Fruit fly (Drosophila melanogaster) whole organism, embryonic: ENCODE data around the gene CG5882.

ENCODE experiments used
- Antp ChIP-seq: fragments of 200-800 bp; sonication (Bioruptor generic); optimal IDR thresholded peaks from 3 replicates; lab custom pipeline; 2016; ENCODE audit warnings: missing biosample characterization, missing genetic modification characterization
- Asciz ChIP-seq: fragments of 200-800 bp; sonication (Bioruptor generic); optimal IDR thresholded peaks from 2 replicates; lab custom pipeline; 2017; ENCODE audit warnings: missing biosample characterization, mild to moderate bottlenecking, missing genetic modification characterization, missing genetic modification reagents
- BEAF-32 ChIP-seq: fragments of 200-800 bp; sonication (Bioruptor generic); optimal IDR thresholded peaks from 3 replicates; lab custom pipeline; 2017; ENCODE audit warnings: missing biosample characterization, missing genetic modification characterization, mild to moderate bottlenecking, moderate library complexity, missing genetic modification reagents
- CG10366 ChIP-seq: fragments of 200-800 bp; sonication (Bioruptor generic); IDR thresholded peaks from 2 replicates; pipeline ENCODE4 v1.3.6; 2022; ENCODE audit warnings: missing biosample characterization, missing genetic modification characterization
- CG10543 ChIP-seq: fragments of 200-800 bp; sonication (Bioruptor generic); optimal IDR thresholded peaks from 3 replicates; lab custom pipeline; 2017; ENCODE audit warnings: missing biosample characterization, mild to moderate bottlenecking, missing genetic modification characterization, moderate library complexity
- CG11456 ChIP-seq: fragments of 200-800 bp; sonication (Bioruptor generic); IDR thresholded peaks from 3 replicates; pipeline ENCODE4 v1.3.6; 2022; ENCODE audit warnings: missing biosample characterization, missing genetic modification characterization
- CG1233 ChIP-seq: fragments of 200-800 bp; sonication (Bioruptor generic); optimal IDR thresholded peaks from 4 replicates; lab custom pipeline; 2018; ENCODE audit warnings: missing biosample characterization, mild to moderate bottlenecking, missing genetic modification characterization
- CG12769 ChIP-seq: fragments of 200-800 bp; sonication (Bioruptor generic); optimal IDR thresholded peaks from 2 replicates; lab custom pipeline; 2019; ENCODE audit warnings: missing biosample characterization, mild to moderate bottlenecking, missing genetic modification characterization, moderate library complexity
- CG13624 ChIP-seq: fragments of 200-800 bp; sonication (Bioruptor generic); optimal IDR thresholded peaks from 2 replicates; lab custom pipeline; 2016; ENCODE audit warnings: missing biosample characterization, missing genetic modification characterization
- CG15269 ChIP-seq: fragments of 200-800 bp; sonication (Bioruptor generic); optimal IDR thresholded peaks from 2 replicates; lab custom pipeline; 2018; ENCODE audit warnings: missing biosample characterization, mild to moderate bottlenecking, missing genetic modification characterization, moderate library complexity
- CG1647 ChIP-seq: fragments of 200-800 bp; sonication (Bioruptor generic); optimal IDR thresholded peaks from 3 replicates; lab custom pipeline; 2016; ENCODE audit warnings: missing biosample characterization, missing genetic modification characterization
- CG18011 ChIP-seq: fragments of 200-800 bp; sonication (Bioruptor generic); optimal IDR thresholded peaks from 2 replicates; lab custom pipeline; 2017; ENCODE audit warnings: missing biosample characterization, missing genetic modification characterization, mild to moderate bottlenecking, moderate library complexity, missing genotype
- CG18599 ChIP-seq: fragments of 200-800 bp; sonication (Bioruptor generic); optimal IDR thresholded peaks from 3 replicates; lab custom pipeline; 2017; ENCODE audit warnings: missing biosample characterization, missing genetic modification characterization, mild to moderate bottlenecking, moderate library complexity, missing genetic modification reagents
- CG2116 ChIP-seq: fragments of 200-800 bp; sonication (Bioruptor generic); optimal IDR thresholded peaks from 3 replicates; lab custom pipeline; 2018; ENCODE audit warnings: missing biosample characterization, mild to moderate bottlenecking, missing genetic modification characterization
- CG2120 ChIP-seq: fragments of 200-800 bp; sonication (Bioruptor generic); optimal IDR thresholded peaks from 3 replicates; lab custom pipeline; 2016; ENCODE audit warnings: missing biosample characterization, missing genetic modification characterization
- CG2202 ChIP-seq: fragments of 200-800 bp; sonication (Bioruptor generic); optimal IDR thresholded peaks from 2 replicates; lab custom pipeline; 2018; ENCODE audit warnings: missing biosample characterization, mild to moderate bottlenecking, missing genetic modification characterization
- CG30020 ChIP-seq: fragments of 200-800 bp; optimal IDR thresholded peaks from 2 replicates; lab custom pipeline; 2019; ENCODE audit warnings: missing biosample characterization, mild to moderate bottlenecking, missing genetic modification characterization, moderate library complexity
- CG31224 ChIP-seq: fragments of 200-800 bp; sonication (Bioruptor generic); IDR thresholded peaks from 2 replicates; pipeline ENCODE4 v1.3.6; 2022; ENCODE audit warnings: missing biosample characterization, missing genetic modification characterization
- CG31365 ChIP-seq: fragments of 200-800 bp; sonication (Bioruptor generic); optimal IDR thresholded peaks from 2 replicates; lab custom pipeline; 2018; ENCODE audit warnings: missing biosample characterization, mild to moderate bottlenecking, missing genetic modification characterization
- CG3163 ChIP-seq: fragments of 200-800 bp; sonication (Bioruptor generic); optimal IDR thresholded peaks from 3 replicates; lab custom pipeline; 2016; ENCODE audit warnings: missing biosample characterization, missing genetic modification characterization
- CG32767 ChIP-seq: fragments of 200-800 bp; sonication (Bioruptor generic); IDR thresholded peaks from 2 replicates; pipeline ENCODE4 v1.3.6; 2022; ENCODE audit warnings: missing biosample characterization, missing genetic modification characterization
- CG42726 ChIP-seq: fragments of 200-800 bp; sonication (Bioruptor generic); IDR thresholded peaks from 2 replicates; pipeline ENCODE4 v1.3.6; 2022; ENCODE audit warnings: missing biosample characterization, missing genetic modification characterization; ENCODE audit not compliant: partially characterized antibody
- CG4282 ChIP-seq: fragments of 200-800 bp; sonication (Bioruptor generic); optimal IDR thresholded peaks from 2 replicates; lab custom pipeline; 2016; ENCODE audit warnings: missing biosample characterization, missing genetic modification characterization
- CG4854 ChIP-seq: fragments of 200-800 bp; sonication (Bioruptor generic); optimal IDR thresholded peaks from 2 replicates; lab custom pipeline; 2016; ENCODE audit warnings: missing biosample characterization, missing genetic modification characterization, inconsistent platforms
- CG7987 ChIP-seq: fragments of 200-800 bp; sonication (Bioruptor generic); optimal IDR thresholded peaks from 2 replicates; lab custom pipeline; 2018; ENCODE audit warnings: missing biosample characterization, mild to moderate bottlenecking, missing genetic modification characterization, moderate library complexity
- CG9727 ChIP-seq: fragments of 200-800 bp; sonication (Bioruptor generic); optimal IDR thresholded peaks from 3 replicates; lab custom pipeline; 2017; ENCODE audit warnings: missing biosample characterization, mild to moderate bottlenecking, missing genetic modification characterization
- CG9876 ChIP-seq: fragments of 200-800 bp; sonication (Bioruptor generic); optimal IDR thresholded peaks from 2 replicates; lab custom pipeline; 2016; ENCODE audit warnings: missing biosample characterization, missing genetic modification characterization
- D19A ChIP-seq: fragments of 200-800 bp; optimal IDR thresholded peaks from 3 replicates; lab custom pipeline; 2019; ENCODE audit warnings: missing biosample characterization, mild to moderate bottlenecking, missing genetic modification characterization, moderate library complexity
- Fer1 ChIP-seq: fragments of 200-800 bp; sonication (Bioruptor generic); optimal IDR thresholded peaks from 2 replicates; lab custom pipeline; 2017; ENCODE audit warnings: missing biosample characterization, mild to moderate bottlenecking, missing genetic modification characterization
- Hand ChIP-seq: fragments of 200-800 bp; sonication (Bioruptor generic); optimal IDR thresholded peaks from 2 replicates; lab custom pipeline; 2017; ENCODE audit warnings: mild to moderate bottlenecking, missing biosample characterization, missing genetic modification reagents, missing genetic modification characterization
- MTF-1 ChIP-seq: fragments of 200-800 bp; sonication (Bioruptor generic); optimal IDR thresholded peaks from 2 replicates; lab custom pipeline; 2018; ENCODE audit warnings: missing biosample characterization, mild to moderate bottlenecking, missing genetic modification characterization, borderline replicate concordance
- Meics ChIP-seq: fragments of 200-800 bp; sonication (Bioruptor generic); optimal IDR thresholded peaks from 2 replicates; lab custom pipeline; 2017; ENCODE audit warnings: missing biosample characterization, mild to moderate bottlenecking, missing genetic modification characterization
- Mrtf ChIP-seq: fragments of 200-800 bp; sonication (Bioruptor generic); IDR thresholded peaks from 3 replicates; pipeline ENCODE4 v1.3.6; 2022; ENCODE audit warnings: missing biosample characterization, missing genetic modification characterization
- NfI ChIP-seq: fragments of 200-800 bp; sonication (Bioruptor generic); optimal IDR thresholded peaks from 3 replicates; lab custom pipeline; 2018; ENCODE audit warnings: missing biosample characterization, mild to moderate bottlenecking, missing genetic modification characterization, moderate library complexity
- PHDP ChIP-seq: fragments of 200-800 bp; sonication (Bioruptor generic); optimal IDR thresholded peaks from 3 replicates; lab custom pipeline; 2018; ENCODE audit warnings: missing biosample characterization, mild to moderate bottlenecking, missing genetic modification characterization, moderate library complexity
- Side ChIP-seq: fragments of 200-800 bp; sonication (Bioruptor generic); optimal IDR thresholded peaks from 2 replicates; lab custom pipeline; 2016; ENCODE audit warnings: missing biosample characterization, missing genetic modification characterization
- Taf1 ChIP-seq: fragments of 200-800 bp; sonication (Bioruptor generic); IDR thresholded peaks from 2 replicates; pipeline ENCODE4 v1.3.6; 2022; ENCODE audit warnings: missing biosample characterization, missing genetic modification characterization
- chinmo ChIP-seq: fragments of 200-800 bp; sonication (Bioruptor generic); IDR thresholded peaks from 4 replicates; pipeline ENCODE4 v1.3.6; 2022; ENCODE audit warnings: missing biosample characterization, missing genetic modification characterization; ENCODE audit not compliant: partially characterized antibody
- crp ChIP-seq, 2 experiments: fragments of 200-800 bp; sonication (Bioruptor generic); optimal IDR thresholded peaks; 2 replicates in 1 of 2; 3 replicates in 1 of 2; lab custom pipeline; 2017; ENCODE audit warnings: missing biosample characterization in 2 of 2, missing genetic modification characterization in 2 of 2, mild to moderate bottlenecking in 1 of 2, moderate library complexity in 1 of 2
- da ChIP-seq: fragments of 200-800 bp; sonication (Bioruptor generic); optimal IDR thresholded peaks from 2 replicates; lab custom pipeline; 2016; ENCODE audit warnings: missing biosample characterization, missing genetic modification characterization
- dmrt99B ChIP-seq: fragments of 200-800 bp; sonication (Bioruptor generic); optimal IDR thresholded peaks from 2 replicates; lab custom pipeline; 2018; ENCODE audit warnings: missing biosample characterization, mild to moderate bottlenecking, missing genetic modification characterization, moderate library complexity
- dysf ChIP-seq: fragments of 200-800 bp; sonication (Bioruptor generic); IDR thresholded peaks from 3 replicates; pipeline ENCODE4 v1.3.6; 2022; ENCODE audit warnings: missing biosample characterization, missing genetic modification characterization
- emc ChIP-seq: fragments of 200-800 bp; sonication (Bioruptor generic); optimal IDR thresholded peaks from 2 replicates; lab custom pipeline; 2016; ENCODE audit warnings: missing biosample characterization, missing genetic modification characterization
- en ChIP-seq: fragments of 200-800 bp; sonication (Bioruptor generic); optimal IDR thresholded peaks from 2 replicates; lab custom pipeline; 2016; ENCODE audit warnings: missing biosample characterization, missing genetic modification characterization
- her ChIP-seq: fragments of 200-800 bp; sonication (Bioruptor generic); optimal IDR thresholded peaks from 2 replicates; lab custom pipeline; 2016; ENCODE audit warnings: missing biosample characterization, missing genetic modification characterization
- hkb ChIP-seq, 2 experiments: fragments of 200-800 bp in 1 of 2; fragments of >200 bp in 1 of 2; sonication (Bioruptor generic) in 1 of 2; IDR thresholded peaks in 1 of 2; optimal IDR thresholded peaks in 1 of 2; 2 replicates each; pipeline versions ENCODE4 v1.3.6 to Lab custom; 2017 to 2022; ENCODE audit warnings: missing biosample characterization in 1 of 2, missing genetic modification characterization in 1 of 2
- stc ChIP-seq: fragments of 200-800 bp; sonication (Bioruptor generic); IDR thresholded peaks from 2 replicates; pipeline ENCODE4 v1.3.6; 2022; ENCODE audit warnings: missing biosample characterization, missing genetic modification characterization
- tup ChIP-seq: fragments of 200-800 bp; sonication (Bioruptor generic); optimal IDR thresholded peaks from 2 replicates; lab custom pipeline; 2016; ENCODE audit warnings: missing biosample characterization, mild to moderate bottlenecking, missing genetic modification characterization, moderate library complexity
- vvl ChIP-seq: fragments of 200-800 bp; sonication (Bioruptor generic); IDR thresholded peaks from 2 replicates; pipeline ENCODE4 v1.3.6; 2022; ENCODE audit warnings: missing biosample characterization, missing genetic modification characterization

CG5882 gene

dm6 chr3R:27131408-27131807 is 13.0 kb downstream of the CG5882 start (continued):
- TF ChIP-seq CG2120, result peak; percentile 75
- 0 out of 4 replicates have a peak, but pooled peaks have one; percentile 35 for TF ChIP-seq chinmo
- peak; percentile 19 for TF ChIP-seq CG31365 (tag; lab: Kevin White, UChicago)
- peak; percentile 5 for TF ChIP-seq Antp
- peak; percentile 22 for TF ChIP-seq dmrt99B (tag; lab: Kevin White, UChicago)
- TF ChIP-seq CG3163, result peak; percentile 19
- no peak for TF ChIP-seq CG42726 (GFP tag; lab: Robert Waterston, UW)
- TF ChIP-seq CG30020 (tag; lab: Kevin White, UChicago), result no peak
- TF ChIP-seq CG12769 (tag; lab: Kevin White, UChicago), result peak; percentile 89
- TF ChIP-seq Mrtf, result 0 out of 3 replicates have a peak, but pooled peaks have one; percentile 29
- peak; percentile 85 for TF ChIP-seq CG18599 (GFP tag; lab: Kevin White, UChicago)
- TF ChIP-seq Asciz, result peak; percentile 35
- TF ChIP-seq Taf1 (GFP tag; lab: Robert Waterston, UW), result peak; percentile 42; the same call in 1 of the 2 replicates
- TF ChIP-seq her (GFP tag; lab: Kevin White, UChicago), result peak; percentile 68
- TF ChIP-seq MTF-1 (GFP tag; lab: Kevin White, UChicago), result peak; percentile 9
- TF ChIP-seq D19A (tag; lab: Kevin White, UChicago), result no peak
- TF ChIP-seq CG31224 (GFP tag; lab: Robert Waterston, UW), result peak; percentile 23; the same call in 1 of the 2 replicates
- TF ChIP-seq CG7987 (GFP tag; lab: Kevin White, UChicago), result peak; percentile 75
- no peak for TF ChIP-seq en
- peak; percentile 55; the same call in 1 of the 3 replicates for TF ChIP-seq dysf (GFP tag; lab: Robert Waterston, UW)
- TF ChIP-seq CG32767 (GFP tag; lab: Robert Waterston, UW), result 0 out of 2 replicates have a peak, but pooled peaks have one; percentile 32
- TF ChIP-seq tup (GFP tag; lab: Kevin White, UChicago), result peak; percentile 4
- peak; percentile 17 for TF ChIP-seq CG1647 (GFP tag; lab: Kevin White, UChicago)
- peak; percentile 78 for TF ChIP-seq Fer1 (GFP tag; lab: Kevin White, UChicago)
- peak; percentile 11 for TF ChIP-seq CG9876
- peak; percentile 34 for TF ChIP-seq emc (GFP tag; lab: Kevin White, UChicago)
- TF ChIP-seq CG4282 (GFP tag; lab: Kevin White, UChicago), result peak; percentile 3
- TF ChIP-seq CG1233 (GFP tag; lab: Kevin White, UChicago), result peak; percentile 48
- TF ChIP-seq Side, result peak; percentile 64
- peak; percentile 57 for TF ChIP-seq PHDP (tag; lab: Kevin White, UChicago)
- TF ChIP-seq BEAF-32 (GFP tag; lab: Kevin White, UChicago), result no peak
- TF ChIP-seq CG10543, result peak; percentile 57
- no peak for TF ChIP-seq crp (GFP tag; optimal IDR thresholded peaks at IDR 0.05; lab: Kevin White, UChicago)
- TF ChIP-seq stc (GFP tag; lab: Robert Waterston, UW), result peak; percentile 25; the same call in 1 of the 2 replicates
- peak; percentile 22 for TF ChIP-seq NfI
- peak; percentile 64 for TF ChIP-seq Meics (GFP tag; lab: Kevin White, UChicago)
- TF ChIP-seq CG11456 (GFP tag; lab: Robert Waterston, UW), result 0 out of 3 replicates have a peak, but pooled peaks have one; percentile 62
- TF ChIP-seq CG10366 (GFP tag; lab: Robert Waterston, UW), result no peak
- TF ChIP-seq hkb (optimal IDR thresholded peaks at IDR 0.05; lab: Kevin White, UChicago), result no peak
- TF ChIP-seq hkb (GFP tag; IDR thresholded peaks at IDR 0.05; lab: Robert Waterston, UW), result peak; percentile 53
- TF ChIP-seq CG13624 (GFP tag; lab: Kevin White, UChicago), result peak; percentile 32
- TF ChIP-seq da (GFP tag; lab: Kevin White, UChicago), result peak; percentile 20
- TF ChIP-seq CG4854, result no peak
- TF ChIP-seq CG18011 (GFP tag; lab: Kevin White, UChicago), result peak; percentile 24
- TF ChIP-seq Hand (GFP tag; lab: Kevin White, UChicago), result peak; percentile 21
- TF ChIP-seq CG15269, result peak; percentile 7
- TF ChIP-seq CG2202 (tag; lab: Kevin White, UChicago), result no peak
- no peak for TF ChIP-seq CG2116
- TF ChIP-seq CG9727 (GFP tag; lab: Kevin White, UChicago), result peak; percentile 30
- peak; percentile 44; the same call in 1 of the 2 replicates for TF ChIP-seq vvl (GFP tag; lab: Robert Waterston, UW)
